Fruit fly (Drosophila melanogaster): ENCODE measurements around the gene Vps33B.
A peak's percentile ranks its signal among the peaks of the same experiment; 100 is the strongest.

Vps33B gene

DNA sequence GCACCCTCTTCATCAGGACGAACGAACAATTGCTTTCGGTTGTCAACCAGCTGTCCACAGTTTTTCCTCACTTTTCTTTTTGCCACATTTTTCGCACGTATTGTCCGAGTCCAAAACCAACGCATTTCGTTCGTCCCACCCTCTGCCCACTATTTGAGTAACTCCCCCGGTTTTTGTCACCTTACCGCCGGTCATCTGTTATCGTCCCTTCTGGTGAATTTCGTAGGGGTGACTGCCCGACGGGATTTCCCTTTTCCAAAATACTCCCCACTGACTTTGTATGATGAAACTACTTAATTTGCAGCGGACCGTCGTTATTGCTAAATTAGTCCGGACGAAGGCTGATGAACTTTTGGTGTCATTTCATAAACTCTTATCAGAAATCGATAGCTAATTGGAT, 16.2 kb upstream of the Vps33B start:
- TF ChIP-seq ttk (optimal IDR thresholded peaks at IDR 0.05): no peak
- TF ChIP-seq Sin3A (optimal IDR thresholded peaks at IDR 0.05): no peak
- no peak for TF ChIP-seq h (optimal IDR thresholded peaks at IDR 0.05)
- TF ChIP-seq insv (optimal IDR thresholded peaks at IDR 0.05): no peak
- TF ChIP-seq psq (optimal IDR thresholded peaks at IDR 0.05): no peak
- TF ChIP-seq Myc (optimal IDR thresholded peaks at IDR 0.05): no peak

DNA sequence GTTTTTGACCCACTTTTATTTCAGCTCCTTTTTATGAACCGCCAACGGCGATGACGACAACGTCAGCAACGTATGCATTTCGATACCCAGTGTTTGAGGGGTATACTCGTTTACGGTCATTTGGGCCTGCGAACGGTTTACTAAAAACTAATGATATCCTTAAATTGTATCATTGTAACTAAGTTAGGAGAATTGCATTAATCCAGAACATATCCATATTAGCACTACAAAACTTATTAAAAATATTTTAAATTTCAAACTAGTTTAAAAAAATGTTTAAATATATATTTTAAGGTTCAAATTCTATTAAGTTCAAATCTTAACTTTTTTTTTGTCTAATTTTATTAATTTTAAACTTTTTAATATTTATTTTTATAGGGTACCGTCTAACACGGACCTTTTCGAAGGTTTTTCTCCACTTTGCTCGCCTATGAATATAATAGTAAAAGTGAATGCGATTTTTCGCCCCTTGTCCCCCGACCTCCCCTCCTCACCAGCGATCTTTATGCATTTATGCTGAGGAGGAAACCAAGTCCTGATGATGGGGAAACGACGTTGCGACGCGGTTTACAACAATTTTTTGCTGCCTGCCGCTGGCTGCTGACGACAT, 14.0 kb upstream of the Vps33B start:
- TF ChIP-seq psq (optimal IDR thresholded peaks at IDR 0.05): no peak
- TF ChIP-seq Myc (optimal IDR thresholded peaks at IDR 0.05): no peak
- no peak for TF ChIP-seq insv (optimal IDR thresholded peaks at IDR 0.05)

DNA sequence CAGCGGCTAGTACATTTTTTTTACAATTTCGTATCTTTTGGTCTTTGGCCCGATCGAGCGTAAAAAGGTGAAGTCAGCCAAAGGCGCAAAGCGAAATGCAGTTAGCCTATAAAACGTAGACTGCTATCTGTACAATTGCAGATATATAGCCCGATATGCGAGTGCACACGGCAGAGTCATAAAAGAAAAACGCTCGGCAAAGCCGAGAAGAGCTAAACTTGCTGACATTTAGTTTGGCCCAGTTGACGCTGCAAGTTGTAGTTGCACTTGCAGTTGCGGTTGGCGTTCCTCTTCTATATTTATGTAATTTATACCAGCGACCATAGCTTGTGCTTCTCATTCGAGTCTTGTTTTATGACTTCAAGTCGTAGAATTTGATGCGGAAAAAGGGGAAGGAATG, 12.6 kb upstream of the Vps33B start:
- TF ChIP-seq insv (optimal IDR thresholded peaks at IDR 0.05) (no peak), Sin3A (optimal IDR thresholded peaks at IDR 0.05) (no peak), ttk (optimal IDR thresholded peaks at IDR 0.05) (no peak), psq (optimal IDR thresholded peaks at IDR 0.05) (no peak)

DNA sequence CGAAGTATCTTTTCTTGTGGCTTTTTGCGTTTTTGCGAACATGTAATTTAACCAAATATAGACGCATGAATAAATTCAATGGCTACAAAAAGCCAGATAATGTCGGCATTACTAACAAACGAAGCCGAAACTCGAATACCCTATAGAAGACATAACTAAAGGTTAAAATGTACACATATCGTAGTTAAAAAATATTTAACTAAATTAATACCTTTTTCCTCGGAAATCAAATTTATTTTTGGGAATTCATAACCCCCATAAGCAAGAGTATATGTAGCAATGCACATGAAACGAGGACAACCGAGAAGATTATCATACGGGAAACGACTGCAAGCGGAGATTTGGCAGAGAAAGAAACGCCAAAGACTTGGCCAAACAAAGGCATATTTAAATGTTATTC, 11.6 kb upstream of the Vps33B start:
- no peak for TF ChIP-seq insv (optimal IDR thresholded peaks at IDR 0.05)
- no peak for TF ChIP-seq psq (optimal IDR thresholded peaks at IDR 0.05)
- no peak for TF ChIP-seq ttk (optimal IDR thresholded peaks at IDR 0.05)
- no peak for TF ChIP-seq h (optimal IDR thresholded peaks at IDR 0.05)
- no peak for TF ChIP-seq Sin3A (optimal IDR thresholded peaks at IDR 0.05)
- TF ChIP-seq Myc (optimal IDR thresholded peaks at IDR 0.05): no peak

DNA sequence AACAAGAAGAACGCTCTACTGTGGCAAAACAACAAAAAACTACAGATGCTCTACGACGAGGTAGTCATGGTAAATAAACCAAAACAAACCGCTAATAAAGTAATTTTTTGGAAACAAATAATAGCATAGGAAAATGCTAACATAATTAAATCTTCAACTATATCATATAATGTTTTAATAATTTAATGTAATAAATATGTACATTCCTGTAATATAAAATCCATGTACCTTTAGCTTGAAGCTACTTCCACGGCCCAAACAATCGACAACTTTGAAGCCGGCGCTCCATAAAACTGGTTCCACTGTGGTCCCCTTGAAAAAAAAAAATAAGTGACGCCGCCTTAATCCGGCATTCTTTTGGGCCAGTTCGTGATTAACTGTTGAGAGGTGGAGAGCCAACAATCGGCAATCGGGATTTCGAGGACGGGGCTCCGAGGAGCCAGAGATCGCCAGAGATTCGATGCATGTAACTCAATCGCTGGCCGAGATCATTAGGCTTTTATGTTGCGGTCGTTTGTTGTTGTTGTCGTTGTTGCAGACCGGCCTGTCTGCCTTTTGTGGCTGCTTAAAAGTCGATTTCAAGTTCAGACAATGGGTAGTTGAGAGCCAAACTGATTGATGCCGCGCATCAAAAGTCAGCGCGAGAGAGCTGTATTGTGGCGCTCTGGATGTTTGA, 10.5 kb upstream of the Vps33B start:
- TF ChIP-seq Sin3A (optimal IDR thresholded peaks at IDR 0.05) (no peak), ttk (optimal IDR thresholded peaks at IDR 0.05) (no peak), Myc (optimal IDR thresholded peaks at IDR 0.05) (no peak)

DNA sequence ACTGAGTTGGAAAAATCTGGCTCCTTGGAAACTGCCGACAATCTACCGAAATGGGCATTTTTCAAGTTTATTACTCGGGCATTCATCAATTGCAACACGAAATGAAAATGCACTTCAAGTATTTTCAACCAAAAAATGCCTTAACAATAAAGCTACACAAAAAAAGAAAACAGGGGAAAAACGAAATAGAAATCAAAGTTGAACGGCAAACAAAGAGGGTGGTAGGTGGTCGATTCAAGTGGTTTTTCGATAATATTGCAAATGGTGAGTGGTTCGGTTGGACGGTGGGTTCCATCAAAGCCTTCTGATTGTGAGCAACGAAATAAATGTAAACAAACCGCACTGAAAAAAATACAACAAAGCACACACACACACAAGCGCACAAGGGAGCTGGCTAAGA, 7.1 kb upstream of the Vps33B start:
- TF ChIP-seq Myc (optimal IDR thresholded peaks at IDR 0.05) (no peak), insv (optimal IDR thresholded peaks at IDR 0.05) (no peak), ttk (optimal IDR thresholded peaks at IDR 0.05) (no peak), h (optimal IDR thresholded peaks at IDR 0.05) (no peak), psq (optimal IDR thresholded peaks at IDR 0.05) (no peak), Sin3A (optimal IDR thresholded peaks at IDR 0.05) (no peak)

DNA sequence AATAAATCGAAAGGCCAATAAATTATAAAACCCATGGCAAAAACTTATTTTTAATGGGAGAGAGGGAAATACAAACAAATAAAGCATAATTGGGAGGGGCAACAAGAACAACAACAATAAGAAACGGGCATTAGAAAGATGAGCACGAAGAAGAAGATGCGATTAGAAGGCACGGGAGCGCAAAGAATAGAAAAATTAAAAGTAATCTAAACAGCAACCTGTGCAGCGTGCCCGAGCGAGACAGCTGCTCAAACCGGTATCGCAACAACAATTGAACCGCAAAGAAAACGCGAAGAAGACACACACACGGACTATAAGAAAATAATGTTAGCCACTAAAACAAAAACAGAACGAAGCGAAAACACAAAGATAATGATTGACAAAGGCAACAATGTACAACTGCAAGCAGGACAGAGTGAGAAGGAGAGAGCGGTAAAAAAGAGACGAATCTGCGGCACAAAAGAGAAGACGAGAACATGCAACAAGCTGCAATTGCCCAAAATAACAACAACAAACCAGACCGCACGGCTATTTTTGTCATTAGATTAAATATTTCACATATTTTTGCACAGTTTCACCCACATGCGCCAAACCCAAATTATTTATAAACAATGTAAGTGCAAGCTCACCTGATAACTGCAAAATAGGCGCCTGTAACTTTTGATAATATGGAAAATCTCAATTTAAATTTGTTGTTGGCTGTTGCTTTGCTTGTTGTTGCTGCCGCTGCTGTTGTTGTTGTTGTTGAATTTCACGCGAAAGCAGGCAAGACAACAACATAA, 1.2 kb upstream of the Vps33B start:
- TF ChIP-seq h (optimal IDR thresholded peaks at IDR 0.05): no peak
- TF ChIP-seq Myc (optimal IDR thresholded peaks at IDR 0.05): no peak
- peak; percentile 16 for TF ChIP-seq psq (optimal IDR thresholded peaks at IDR 0.05)

DNA sequence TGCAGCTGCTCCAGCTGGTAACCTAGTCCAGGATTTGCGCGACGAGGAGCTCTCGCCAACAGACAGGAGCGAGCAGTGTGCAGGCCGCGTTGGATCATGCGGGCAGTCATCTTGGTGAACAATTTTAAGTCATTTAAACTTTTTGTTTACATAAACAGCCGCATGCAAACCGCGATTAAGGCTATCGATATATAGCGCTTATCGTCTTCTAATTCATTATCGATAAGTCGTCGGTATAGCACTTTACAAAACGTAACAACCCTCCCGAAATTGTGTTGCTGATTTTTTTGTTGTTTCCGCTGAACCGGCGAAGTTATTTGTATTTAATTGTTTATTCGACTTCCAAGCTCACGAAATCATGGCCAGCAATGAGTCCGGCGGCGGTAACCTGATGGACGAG, 3.5 kb downstream of the Vps33B start, which contains the start of the genes CG4553 and MED28:
TSS of gene CG4553 (minus strand) at position 172 of the 400 bp plus-strand sequence.
TSS of gene MED28 (plus strand) at position 260 of the 400 bp plus-strand sequence.
- TF ChIP-seq ttk (optimal IDR thresholded peaks at IDR 0.05) (no peak), h (optimal IDR thresholded peaks at IDR 0.05) (no peak), insv (optimal IDR thresholded peaks at IDR 0.05) (no peak), Myc (optimal IDR thresholded peaks at IDR 0.05) (no peak)

DNA sequence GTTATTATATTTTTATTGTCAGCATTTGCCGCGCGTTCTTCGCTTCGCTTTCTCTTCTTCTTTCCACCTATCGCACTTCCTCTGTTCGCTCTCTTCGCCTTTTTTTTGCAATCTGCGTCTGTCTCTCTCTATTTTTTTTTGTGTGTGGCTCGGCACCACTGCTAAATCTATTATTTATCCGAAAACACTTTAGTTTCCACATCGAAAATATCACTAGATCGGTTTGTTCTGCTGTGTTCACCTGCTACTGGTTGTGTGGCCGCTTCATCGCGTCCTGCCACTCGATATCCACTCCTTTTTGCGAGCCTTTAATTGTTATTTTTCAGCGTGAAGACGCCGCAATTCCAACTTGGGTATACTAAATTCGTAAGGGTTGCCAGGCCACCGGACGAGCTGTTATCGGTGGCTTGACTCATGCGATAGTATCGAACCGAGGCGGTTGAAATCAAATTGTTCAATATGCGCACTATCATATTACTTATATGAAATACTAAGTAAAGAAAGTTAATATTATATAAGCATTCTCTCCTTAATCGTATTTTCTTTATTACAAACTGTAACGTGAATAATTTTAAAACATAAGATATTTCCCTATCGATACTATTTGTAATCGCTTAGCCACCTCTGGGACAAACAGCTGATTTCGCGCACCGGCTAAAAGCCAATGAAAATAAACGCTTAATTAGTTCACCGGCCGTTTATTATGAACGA, 9.3 kb downstream of the Vps33B start, which contains the start of the genes XNP, CG42488 and CG5116:
TSS of gene XNP (minus strand) at position 372 of the 711 bp plus-strand sequence.
TSS of gene CG42488 (plus strand) at position 636 of the 711 bp plus-strand sequence.
TSS of gene CG5116 (plus strand) at position 636 of the 711 bp plus-strand sequence.
- TF ChIP-seq insv (optimal IDR thresholded peaks at IDR 0.05) (no peak), Sin3A (optimal IDR thresholded peaks at IDR 0.05) (peak; percentile 49), psq (optimal IDR thresholded peaks at IDR 0.05) (peak; percentile 4)

DNA sequence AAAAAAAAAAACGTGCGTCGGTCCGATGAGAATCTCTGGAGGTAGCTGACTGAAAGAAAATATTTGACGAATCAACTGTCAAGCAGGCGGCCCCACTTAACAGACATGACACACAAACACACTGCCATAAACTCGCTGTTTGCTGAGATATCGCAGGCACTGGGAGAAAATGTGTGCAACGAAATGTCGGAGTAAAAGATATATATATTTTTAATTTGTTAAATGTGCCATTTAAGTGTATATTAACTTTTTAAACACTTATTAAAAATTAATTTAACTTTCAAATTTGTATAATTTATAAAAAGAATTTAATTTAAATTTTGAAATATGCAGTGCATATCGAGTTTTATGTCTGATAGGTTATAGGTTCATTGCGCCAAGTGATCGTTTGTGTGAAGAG, 15.8 kb downstream of the Vps33B start:
- TF ChIP-seq insv (optimal IDR thresholded peaks at IDR 0.05) (no peak), psq (optimal IDR thresholded peaks at IDR 0.05) (no peak), Myc (optimal IDR thresholded peaks at IDR 0.05) (no peak), ttk (optimal IDR thresholded peaks at IDR 0.05) (no peak), Sin3A (optimal IDR thresholded peaks at IDR 0.05) (no peak), h (optimal IDR thresholded peaks at IDR 0.05) (no peak)

DNA sequence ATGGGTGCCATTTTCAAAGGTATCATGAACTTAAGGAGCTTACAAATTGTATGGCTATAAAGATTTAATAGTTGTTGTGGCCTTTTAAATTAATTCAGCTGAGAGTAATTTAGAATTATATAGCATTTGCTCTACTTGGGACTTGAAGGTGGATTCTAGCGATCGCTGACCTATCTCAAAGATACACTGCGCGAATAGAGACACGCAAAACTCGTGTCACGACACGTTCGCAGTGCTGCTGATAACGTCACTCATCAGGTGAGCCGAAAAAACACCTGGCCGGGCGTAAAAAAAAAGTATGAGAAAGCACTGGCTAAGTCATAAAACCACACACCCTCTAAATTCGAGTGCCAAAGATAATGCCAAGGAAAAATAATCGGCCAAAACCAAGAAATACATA, 16.4 kb downstream of the Vps33B start:
- TF ChIP-seq Myc (optimal IDR thresholded peaks at IDR 0.05) (no peak), Sin3A (optimal IDR thresholded peaks at IDR 0.05) (no peak), ttk (optimal IDR thresholded peaks at IDR 0.05) (no peak), insv (optimal IDR thresholded peaks at IDR 0.05) (no peak), h (optimal IDR thresholded peaks at IDR 0.05) (no peak), psq (optimal IDR thresholded peaks at IDR 0.05) (no peak)

DNA sequence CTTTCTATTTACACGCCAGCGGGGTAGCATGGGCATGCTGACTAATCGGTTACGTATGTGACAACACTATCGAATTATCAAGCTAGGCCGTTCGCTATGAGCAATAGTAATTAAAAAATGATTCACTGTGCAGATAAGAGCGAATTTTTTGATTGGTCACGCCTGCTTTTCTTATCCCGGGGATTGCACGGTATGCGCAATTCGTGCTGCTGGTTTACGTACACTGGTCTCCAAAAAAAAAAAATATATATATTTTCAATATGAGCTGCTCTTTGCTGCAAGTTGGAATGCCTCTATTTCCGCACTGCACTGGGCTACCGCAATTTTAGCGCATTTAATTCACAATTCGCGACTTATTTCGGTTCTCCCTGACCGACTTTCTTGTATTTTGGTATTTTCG, 17.1 kb downstream of the Vps33B start:
- TF ChIP-seq h (optimal IDR thresholded peaks at IDR 0.05) (no peak), insv (optimal IDR thresholded peaks at IDR 0.05) (no peak), Myc (optimal IDR thresholded peaks at IDR 0.05) (no peak), psq (optimal IDR thresholded peaks at IDR 0.05) (no peak), ttk (optimal IDR thresholded peaks at IDR 0.05) (no peak), Sin3A (optimal IDR thresholded peaks at IDR 0.05) (no peak)

Measured in Kc167 (cell line).